Fruit fly (Drosophila melanogaster) S2 (cell line): Measurements from ENCODE around the gene sac.

Experiments used
- CG8478 ChIP-seq: fragments of >200 bp; optimal IDR thresholded peaks from 2 replicates; lab custom pipeline; 2018
- CTCF ChIP-seq, 2 experiments: fragments of >200 bp; optimal IDR thresholded peaks; 2 replicates each; lab custom pipeline; 2018

- TF ChIP-seq CTCF (optimal IDR thresholded peaks at IDR 0.05; lab: Kevin White, UChicago) (no peak), CG8478 (lab: Kevin White, UChicago) (no peak)
Measured at dm6 chr3R:4446455-4447224, 34.0 kb upstream of the sac start.
